Worm (Caenorhabditis elegans) whole organism, L1 larva: ENCODE measurements around the gene cam-1.
A peak's percentile ranks its signal among the peaks of the same experiment; 100 is the strongest.

Experiments
- C34B4.2 ChIP-seq: sonication (generic microtip); optimal IDR thresholded peaks from 2 replicates; lab custom pipeline; 2017; ENCODE audit warnings: mild to moderate bottlenecking, missing genetic modification characterization, missing compliant biosample characterization
- F16B12.6 ChIP-seq: fragments of 150-350 bp; optimal IDR thresholded peaks from 2 replicates; lab custom pipeline; 2014; ENCODE audit warnings: missing biosample characterization, missing genetic modification characterization
- aha-1 ChIP-seq: fragments of 150-350 bp; optimal IDR thresholded peaks from 2 replicates; lab custom pipeline; 2014; ENCODE audit warnings: missing biosample characterization, missing genetic modification characterization
- blmp-1 ChIP-seq: fragments of 150-350 bp; optimal IDR thresholded peaks from 2 replicates; lab custom pipeline; 2014; ENCODE audit warnings: missing biosample characterization, missing genetic modification characterization
- ceh-63 ChIP-seq: fragments of 200-800 bp; sonication (Bioruptor generic); optimal IDR thresholded peaks from 2 replicates; lab custom pipeline; 2018; ENCODE audit warnings: mild to moderate bottlenecking, missing genetic modification characterization, missing compliant biosample characterization
- ceh-82 ChIP-seq, 3 experiments: fragments of 150-350 bp in 1 of 3; sonication (generic microtip) in 2 of 3; optimal IDR thresholded peaks; 2 replicates each; lab custom pipeline; 2014 to 2017; ENCODE audit warnings: missing biosample characterization in 3 of 3, missing genetic modification characterization in 3 of 3
- dpl-1 ChIP-seq, 3 experiments: fragments of 150-350 bp in 2 of 3; sonication (generic microtip) in 1 of 3; optimal IDR thresholded peaks; 2 replicates each; lab custom pipeline; 2014 to 2017; ENCODE audit warnings: missing biosample characterization in 3 of 3, missing genetic modification characterization in 3 of 3, missing genetic modification reagents in 3 of 3
- efl-1 ChIP-seq, 4 experiments: fragments of 150-350 bp; optimal IDR thresholded peaks in 3 of 4; peaks in 1 of 4; 1 replicate in 1 of 4; 2 replicates in 3 of 4; lab custom pipeline; 2014; ENCODE audit warnings: missing biosample characterization in 2 of 4, missing genetic modification characterization in 2 of 4, missing genetic modification reagents in 2 of 4
- egl-27 ChIP-seq, 2 experiments: fragments of 150-350 bp in 1 of 2; sonication (generic microtip); optimal IDR thresholded peaks; 3 replicates each; lab custom pipeline; 2017 to 2018; ENCODE audit warnings: missing biosample characterization in 2 of 2, missing genetic modification characterization in 2 of 2, missing genetic modification reagents in 2 of 2
- elt-2 ChIP-seq: sonication (generic microtip); optimal IDR thresholded peaks from 2 replicates; lab custom pipeline; 2016; ENCODE audit warnings: missing genetic modification characterization, mild to moderate bottlenecking, inconsistent platforms, missing compliant biosample characterization, missing genetic modification reagents
- elt-3 ChIP-seq, 6 experiments: fragments of 150-350 bp in 1 of 6; sonication (generic microtip); optimal IDR thresholded peaks; 2 replicates each; lab custom pipeline; 2017 to 2018; ENCODE audit warnings: missing biosample characterization in 6 of 6, missing genetic modification characterization in 6 of 6, inconsistent platforms in 1 of 6
- fkh-4 ChIP-seq: sonication (generic microtip); optimal IDR thresholded peaks from 2 replicates; lab custom pipeline; 2016; ENCODE audit warnings: missing compliant biosample characterization, missing genetic modification characterization, borderline replicate concordance
- fos-1 ChIP-seq: fragments of 150-350 bp; optimal IDR thresholded peaks from 2 replicates; lab custom pipeline; 2014; ENCODE audit warnings: missing biosample characterization, missing genetic modification characterization
- isw-1 ChIP-seq: fragments of 200-800 bp; sonication (Bioruptor generic); IDR thresholded peaks from 2 replicates; pipeline ENCODE4 v1.3.6; 2022; ENCODE audit warnings: missing genetic modification characterization, missing compliant biosample characterization
- lin-14 ChIP-seq: fragments of 200-800 bp; sonication (Bioruptor generic); optimal IDR thresholded peaks from 2 replicates; lab custom pipeline; 2018; ENCODE audit warnings: mild to moderate bottlenecking, missing genetic modification characterization, moderate library complexity, missing compliant biosample characterization
- lin-35 ChIP-seq, 2 experiments: fragments of 150-350 bp; optimal IDR thresholded peaks; 2 replicates each; lab custom pipeline; 2014; ENCODE audit warnings: missing biosample characterization in 2 of 2, missing genetic modification characterization in 2 of 2, missing genetic modification reagents in 2 of 2
- lir-3 ChIP-seq: sonication (generic microtip); optimal IDR thresholded peaks from 2 replicates; lab custom pipeline; 2016; ENCODE audit warnings: mild to moderate bottlenecking, missing genetic modification characterization, moderate library complexity, missing compliant biosample characterization; ENCODE audit not compliant: poor library complexity
- lsy-2 ChIP-seq, 2 experiments: fragments of 150-350 bp; optimal IDR thresholded peaks; 2 replicates each; lab custom pipeline; 2014; ENCODE audit warnings: missing biosample characterization in 2 of 2, missing genetic modification characterization in 2 of 2
- mab-9 ChIP-seq: fragments of 200-800 bp; sonication (Bioruptor generic); IDR thresholded peaks from 2 replicates; pipeline ENCODE4 v1.3.6; 2022; ENCODE audit warnings: missing genetic modification reagents, missing genetic modification characterization, missing compliant biosample characterization
- mep-1 ChIP-seq: fragments of 150-350 bp; optimal IDR thresholded peaks from 2 replicates; lab custom pipeline; 2014; ENCODE audit warnings: missing biosample characterization, missing genetic modification characterization
- nhr-19 ChIP-seq: fragments of 200-800 bp; sonication (Bioruptor generic); conservative IDR thresholded peaks from 2 replicates; pipeline ENCODE4 v1.3.6; 2022; ENCODE audit warnings: missing genetic modification characterization, missing compliant biosample characterization
- nhr-20 ChIP-seq: sonication (generic microtip); optimal IDR thresholded peaks from 2 replicates; lab custom pipeline; 2016; ENCODE audit warnings: mild to moderate bottlenecking, missing genetic modification characterization, missing compliant biosample characterization
- nhr-237 ChIP-seq: fragments of 150-350 bp; optimal IDR thresholded peaks from 2 replicates; lab custom pipeline; 2014; ENCODE audit warnings: missing biosample characterization, missing genetic modification characterization
- nhr-47 ChIP-seq: sonication (generic microtip); optimal IDR thresholded peaks from 2 replicates; lab custom pipeline; 2016; ENCODE audit warnings: mild to moderate bottlenecking, missing genetic modification characterization, moderate library complexity, missing compliant biosample characterization
- nhr-77 ChIP-seq: fragments of 150-350 bp; optimal IDR thresholded peaks from 2 replicates; lab custom pipeline; 2014; ENCODE audit warnings: missing biosample characterization, missing genetic modification characterization
- nhr-85 ChIP-seq: sonication (generic microtip); peaks from one replicate; lab custom pipeline; 2016; ENCODE audit warnings: missing genetic modification characterization, inconsistent platforms, missing compliant biosample characterization
- pag-3 ChIP-seq: sonication (generic microtip); optimal IDR thresholded peaks from 2 replicates; lab custom pipeline; 2017; ENCODE audit warnings: missing genetic modification characterization, mild to moderate bottlenecking, missing compliant biosample characterization, antibody characterized with exemption, borderline replicate concordance; ENCODE audit not compliant: insufficient read depth
- rnt-1 ChIP-seq: sonication (generic microtip); optimal IDR thresholded peaks from 2 replicates; lab custom pipeline; 2016; ENCODE audit warnings: mild to moderate bottlenecking, missing genetic modification characterization, moderate library complexity, missing compliant biosample characterization
- skn-1 ChIP-seq: fragments of 150-350 bp; optimal IDR thresholded peaks from 2 replicates; lab custom pipeline; 2014; ENCODE audit warnings: missing biosample characterization, missing genetic modification characterization
- snpc-4 ChIP-seq: fragments of 150-350 bp; optimal IDR thresholded peaks from 2 replicates; lab custom pipeline; 2014; ENCODE audit warnings: missing biosample characterization, missing genetic modification characterization
- snu-23 ChIP-seq: sonication (generic microtip); optimal IDR thresholded peaks from 2 replicates; lab custom pipeline; 2016; ENCODE audit warnings: missing genetic modification characterization, missing compliant biosample characterization
- sup-37 ChIP-seq: fragments of 200-800 bp; sonication (Bioruptor generic); optimal IDR thresholded peaks from 2 replicates; lab custom pipeline; 2018; ENCODE audit warnings: mild to moderate bottlenecking, missing genetic modification characterization, missing compliant biosample characterization
- swsn-7 ChIP-seq: sonication (generic microtip); optimal IDR thresholded peaks from 2 replicates; lab custom pipeline; 2016; ENCODE audit warnings: missing genetic modification characterization, missing compliant biosample characterization
- tbx-2 ChIP-seq: sonication (generic microtip); optimal IDR thresholded peaks from 2 replicates; lab custom pipeline; 2016; ENCODE audit warnings: missing genetic modification characterization, missing compliant biosample characterization
- unc-130 ChIP-seq: fragments of 150-350 bp; optimal IDR thresholded peaks from 2 replicates; lab custom pipeline; 2017; ENCODE audit warnings: missing biosample characterization, missing genetic modification characterization, inconsistent platforms
- unc-86 ChIP-seq: sonication (generic microtip); optimal IDR thresholded peaks from 2 replicates; lab custom pipeline; 2016; ENCODE audit warnings: missing genetic modification characterization, missing compliant biosample characterization
- zip-4 ChIP-seq: fragments of 200-800 bp; sonication (Bioruptor generic); optimal IDR thresholded peaks from 2 replicates; lab custom pipeline; 2018; ENCODE audit warnings: mild to moderate bottlenecking, missing genetic modification characterization, moderate library complexity, missing compliant biosample characterization

Gene cam-1

DNA sequence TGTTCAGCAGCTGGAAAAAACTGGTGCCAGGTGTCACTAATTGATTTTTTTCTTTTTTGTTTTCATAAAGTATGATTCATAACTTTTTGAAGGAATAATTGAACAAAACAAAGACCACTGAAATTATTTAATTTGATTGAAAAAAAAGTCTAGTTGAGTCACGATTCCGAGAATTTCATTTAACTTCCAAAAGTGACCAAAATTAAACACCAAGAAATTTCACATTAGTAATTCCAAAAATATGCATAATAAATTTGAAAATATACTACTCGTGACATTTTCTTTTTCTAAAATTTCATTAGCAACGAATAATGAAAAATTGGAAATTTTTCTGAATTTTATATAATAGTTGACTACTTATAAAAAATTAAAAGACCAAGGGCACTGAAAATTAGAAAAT is 28.0 kb downstream of the cam-1 start:
- TF ChIP-seq efl-1 (optimal IDR thresholded peaks at IDR 0.05; lab: Kevin White, UChicago) (no peak), efl-1 (GFP tag; optimal IDR thresholded peaks at IDR 0.05 in 1 of 2; lab: Kevin White, UChicago) (peak in 1 of 2 experiments; percentile 11), dpl-1 (GFP tag; optimal IDR thresholded peaks at IDR 0.05; lab: Kevin White, UChicago) (no peak)

DNA sequence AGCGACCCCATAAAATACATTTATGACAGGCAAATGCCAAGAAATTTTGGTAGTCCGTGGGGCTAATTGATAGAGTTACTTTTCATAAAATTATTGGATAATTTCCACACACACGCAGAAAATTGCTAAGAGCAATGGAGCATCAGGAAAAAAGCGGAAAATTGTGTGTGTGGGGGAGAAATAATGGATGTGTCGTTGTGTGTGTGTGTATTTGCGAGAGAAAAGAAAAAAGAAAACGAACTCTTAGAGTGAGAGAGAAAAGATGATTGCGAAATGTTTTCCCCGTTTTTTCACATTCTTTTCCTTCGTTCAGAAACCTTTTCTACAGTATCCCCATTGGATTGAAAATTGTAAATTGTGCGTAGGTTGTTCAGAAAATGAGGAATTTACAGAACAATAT is 28.5 kb downstream of the cam-1 start:
- peak; percentile 25 for TF ChIP-seq nhr-19 (GFP tag; lab: Robert Waterston, UW)
- TF ChIP-seq elt-3 (tag; optimal IDR thresholded peaks at IDR 0.05; lab: Kevin White, UChicago), result peak in 1 of 6 experiments; percentile 23
- peak in 1 of 3 experiments; percentile 3 for TF ChIP-seq dpl-1 (GFP tag; optimal IDR thresholded peaks at IDR 0.05; lab: Kevin White, UChicago)
- TF ChIP-seq skn-1 (tag; lab: Kevin White, UChicago), result peak; percentile 68
- TF ChIP-seq nhr-77, result peak; percentile 40
- peak; percentile 33 for TF ChIP-seq unc-130
- peak; percentile 75 for TF ChIP-seq blmp-1 (tag; lab: Kevin White, UChicago)
- TF ChIP-seq fos-1, result no peak
- TF ChIP-seq lin-14 (GFP tag; lab: Kevin White, UChicago), result peak; percentile 92
- TF ChIP-seq snpc-4 (tag; lab: Kevin White, UChicago), result peak; percentile 28
- peak; percentile 50 for TF ChIP-seq nhr-85 (tag; lab: Kevin White, UChicago)
- peak in 2 of 3 experiments; percentile 10 to 61 for TF ChIP-seq ceh-82 (tag; optimal IDR thresholded peaks at IDR 0.05; lab: Kevin White, UChicago)
- no peak for TF ChIP-seq F16B12.6
- TF ChIP-seq sup-37 (GFP tag; lab: Kevin White, UChicago), result no peak
- TF ChIP-seq zip-4, result peak; percentile 60
- peak; percentile 36 for TF ChIP-seq rnt-1
- peak; percentile 23 for TF ChIP-seq snu-23
- peak; percentile 27 for TF ChIP-seq swsn-7 (tag; lab: Kevin White, UChicago)
- no peak for TF ChIP-seq aha-1 (tag; lab: Kevin White, UChicago)
- TF ChIP-seq mab-9 (GFP tag; lab: Robert Waterston, UW), result no peak
- TF ChIP-seq lsy-2 (tag; optimal IDR thresholded peaks at IDR 0.05; lab: Kevin White, UChicago), result peak; percentile 26 to 71
- peak; percentile 4 for TF ChIP-seq nhr-47
- TF ChIP-seq efl-1 (optimal IDR thresholded peaks at IDR 0.05; lab: Kevin White, UChicago), result peak in 1 of 2 experiments; percentile 20
- TF ChIP-seq efl-1 (GFP tag; optimal IDR thresholded peaks at IDR 0.05 in 1 of 2; lab: Kevin White, UChicago), result no peak
- TF ChIP-seq pag-3 (tag; lab: Kevin White, UChicago), result no peak
- peak; percentile 57 for TF ChIP-seq mep-1

DNA sequence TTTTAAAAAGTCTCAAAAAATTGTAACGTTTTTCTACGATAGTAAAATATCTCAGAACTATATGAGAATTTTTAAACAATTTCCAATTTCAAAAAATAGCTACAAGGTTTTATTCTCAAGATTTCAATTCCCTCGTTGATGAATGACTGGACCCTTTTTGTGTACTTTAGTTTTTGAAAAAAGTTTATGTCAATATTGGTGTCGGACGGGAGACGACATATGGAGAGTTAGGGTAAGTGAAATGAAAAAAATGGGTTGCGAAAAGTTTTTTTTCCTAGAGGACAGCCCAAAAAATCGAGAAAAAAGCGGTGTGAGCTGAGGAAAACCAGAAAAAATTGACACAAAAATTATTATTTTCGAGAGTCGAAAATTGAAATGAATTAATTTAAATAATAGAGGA is 29.3 kb downstream of the cam-1 start:
- TF ChIP-seq isw-1 (GFP tag; lab: Robert Waterston, UW) (no peak), efl-1 (optimal IDR thresholded peaks at IDR 0.05; lab: Kevin White, UChicago) (no peak), efl-1 (GFP tag; optimal IDR thresholded peaks at IDR 0.05 in 1 of 2; lab: Kevin White, UChicago) (peak in 1 of 2 experiments; percentile 46), unc-86 (tag; lab: Kevin White, UChicago) (no peak), fkh-4 (no peak)

DNA sequence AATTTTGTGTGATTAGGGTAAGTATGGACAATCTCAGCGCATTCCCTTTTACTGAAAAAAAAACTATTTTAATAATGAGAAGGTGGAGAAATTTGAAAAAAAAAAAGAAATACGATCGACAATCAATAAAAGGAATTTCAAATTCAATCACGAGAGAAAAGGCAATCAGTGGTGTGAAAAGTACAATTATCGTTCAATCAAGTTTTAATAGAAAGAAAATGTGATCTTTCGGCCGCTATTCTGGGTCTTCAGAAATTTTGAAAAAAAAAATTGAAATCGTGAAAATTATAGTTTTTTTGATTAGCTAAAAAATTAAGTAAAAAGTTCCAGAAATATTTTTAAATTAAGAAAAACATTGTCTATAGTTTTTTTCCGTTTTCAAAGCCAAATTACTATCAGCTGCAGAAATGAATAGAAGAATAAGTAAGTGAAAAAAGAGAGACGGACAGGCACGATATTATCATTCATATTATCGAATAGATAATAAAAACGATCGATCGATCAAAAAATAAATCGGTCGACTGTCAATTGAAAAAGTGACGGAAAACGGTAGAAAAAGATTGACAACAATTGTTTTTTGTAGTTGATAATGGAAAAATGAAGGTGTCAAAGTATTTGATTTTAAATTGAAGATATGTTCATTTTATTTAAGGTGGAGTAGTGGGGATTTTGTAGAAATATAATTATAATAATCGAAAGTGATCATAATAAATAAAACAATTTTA is 29.9 kb downstream of the cam-1 start, which contains the start of gene gldi-3:
TSS of gene gldi-3 (minus strand) at position 51 of the 725 bp plus-strand sequence.
- TF ChIP-seq ceh-63 (GFP tag; lab: Kevin White, UChicago) (no peak), nhr-237 (no peak), tbx-2 (tag; lab: Kevin White, UChicago) (no peak), blmp-1 (tag; lab: Kevin White, UChicago) (peak; percentile 6), nhr-77 (no peak), egl-27 (tag; optimal IDR thresholded peaks at IDR 0.05; lab: Kevin White, UChicago) (no peak), lin-14 (GFP tag; lab: Kevin White, UChicago) (no peak), lir-3 (tag; lab: Kevin White, UChicago) (no peak), efl-1 (optimal IDR thresholded peaks at IDR 0.05; lab: Kevin White, UChicago) (no peak), efl-1 (GFP tag; optimal IDR thresholded peaks at IDR 0.05 in 1 of 2; lab: Kevin White, UChicago) (peak in 1 of 2 experiments; percentile 46), nhr-20 (tag; lab: Kevin White, UChicago) (peak; percentile 14), elt-2 (tag; lab: Kevin White, UChicago) (no peak), sup-37 (GFP tag; lab: Kevin White, UChicago) (no peak), C34B4.2 (tag; lab: Kevin White, UChicago) (no peak), lin-35 (GFP tag; optimal IDR thresholded peaks at IDR 0.05; lab: Kevin White, UChicago) (peak in 1 of 2 experiments; percentile 12), elt-3 (tag; optimal IDR thresholded peaks at IDR 0.05; lab: Kevin White, UChicago) (peak in 1 of 6 experiments; percentile 35)
